Worm (Caenorhabditis elegans) whole organism, L3 larva: Measurements from ENCODE around the gene cutl-26.

Source experiments
- R02D3.7 ChIP-seq: fragments of 150-350 bp; optimal IDR thresholded peaks from 2 replicates; lab custom pipeline; 2014; ENCODE audit warnings: missing biosample characterization, missing genetic modification characterization
- ceh-82 ChIP-seq: fragments of 150-350 bp; optimal IDR thresholded peaks from 2 replicates; lab custom pipeline; 2014; ENCODE audit warnings: missing biosample characterization, missing genetic modification characterization
- fos-1 ChIP-seq: fragments of 150-350 bp; optimal IDR thresholded peaks from 2 replicates; lab custom pipeline; 2014; ENCODE audit warnings: missing biosample characterization, missing genetic modification characterization
- hmg-11 ChIP-seq: sonication (generic microtip); optimal IDR thresholded peaks from 2 replicates; lab custom pipeline; 2016; ENCODE audit warnings: missing genetic modification characterization, missing compliant biosample characterization
- nhr-12 ChIP-seq: fragments of 150-350 bp; optimal IDR thresholded peaks from 2 replicates; lab custom pipeline; 2014; ENCODE audit warnings: missing biosample characterization, missing genetic modification characterization
- nhr-77 ChIP-seq: fragments of 150-350 bp; optimal IDR thresholded peaks from 2 replicates; lab custom pipeline; 2014; ENCODE audit warnings: missing biosample characterization, missing genetic modification characterization
- skn-1 ChIP-seq: fragments of 150-350 bp; optimal IDR thresholded peaks from 2 replicates; lab custom pipeline; 2014; ENCODE audit warnings: missing biosample characterization, missing genetic modification characterization
- tbx-2 ChIP-seq: sonication (generic microtip); optimal IDR thresholded peaks from 2 replicates; lab custom pipeline; 2016; ENCODE audit warnings: mild to moderate bottlenecking, missing genetic modification characterization, missing compliant biosample characterization
- unc-39 ChIP-seq: sonication (generic microtip); optimal IDR thresholded peaks from 4 replicates; lab custom pipeline; 2017; ENCODE audit warnings: missing biosample characterization, missing genetic modification characterization
- unc-62 ChIP-seq: fragments of 150-350 bp; sonication (generic microtip); optimal IDR thresholded peaks from 4 replicates; lab custom pipeline; 2014; ENCODE audit warnings: missing biosample characterization, missing genetic modification reagents, missing genetic modification characterization
- zag-1 ChIP-seq: fragments of 150-350 bp; optimal IDR thresholded peaks from 2 replicates; lab custom pipeline; 2014; ENCODE audit warnings: missing biosample characterization, missing genetic modification characterization

- TF ChIP-seq zag-1 (tag; lab: Kevin White, UChicago), result no peak
- no peak for TF ChIP-seq ceh-82
- TF ChIP-seq unc-39 (tag; lab: Kevin White, UChicago), result no peak
- no peak for TF ChIP-seq nhr-77 (tag; lab: Kevin White, UChicago)
- no peak for TF ChIP-seq R02D3.7
- TF ChIP-seq nhr-12 (tag; lab: Kevin White, UChicago), result no peak
- no peak for TF ChIP-seq fos-1 (tag; lab: Kevin White, UChicago)
- TF ChIP-seq tbx-2, result no peak
- TF ChIP-seq hmg-11, result peak; percentile 49
- no peak for TF ChIP-seq skn-1
- peak; percentile 76 for TF ChIP-seq unc-62 (GFP tag; lab: Kevin White, UChicago)
Measured at ce11 chrIV:664122-664521, 43.4 kb downstream of the cutl-26 start.
